Worm (Caenorhabditis elegans): ENCODE measurements around the gene pycr-4.

- TF ChIP-seq hlh-13 (GFP tag; optimal IDR thresholded peaks at IDR 0.05): no peak
- TF ChIP-seq lim-6 (tag; optimal IDR thresholded peaks at IDR 0.05): no peak
- no peak for TF ChIP-seq pha-4 (tag; optimal IDR thresholded peaks at IDR 0.05)
- no peak for TF ChIP-seq elt-2 (tag; optimal IDR thresholded peaks at IDR 0.05)
- TF ChIP-seq hlh-15 (tag; optimal IDR thresholded peaks at IDR 0.05): no peak
- no peak for TF ChIP-seq che-1 (tag; optimal IDR thresholded peaks at IDR 0.05)
- no peak for TF ChIP-seq eyg-1 (tag; optimal IDR thresholded peaks at IDR 0.05)
- no peak for TF ChIP-seq Y22D7AL.16 (tag; optimal IDR thresholded peaks at IDR 0.05)
- TF ChIP-seq unc-86 (tag; optimal IDR thresholded peaks at IDR 0.05): no peak
- no peak for TF ChIP-seq ceh-24 (tag; optimal IDR thresholded peaks at IDR 0.05)
- TF ChIP-seq unc-55 (GFP tag; optimal IDR thresholded peaks at IDR 0.05): no peak
- TF ChIP-seq rnt-1 (tag; optimal IDR thresholded peaks at IDR 0.05): no peak
These were observed 20.1 kb upstream of the pycr-4 start for ce11 chrIV:7497205-7497604.

Data from whole organism, late embryonic.